Worm (Caenorhabditis elegans) whole organism, L2 larva: ENCODE results near the gene K05F1.9.
A peak's percentile ranks its signal among the peaks of the same experiment; 100 is the strongest.
"Not testable (repeated sequence)": the region's sequence is repeated elsewhere in the genome, so short reads cannot be mapped to it uniquely, and the experiment has no call there.

ENCODE experiments used
- C34F6.9 ChIP-seq: fragments of 150-350 bp; optimal IDR thresholded peaks from 2 replicates; lab custom pipeline; 2014; ENCODE audit warnings: missing biosample characterization, missing genetic modification characterization
- ZK546.5 ChIP-seq: sonication (generic microtip); optimal IDR thresholded peaks from 2 replicates; lab custom pipeline; 2017; ENCODE audit warnings: missing biosample characterization, missing genetic modification characterization
- alr-1 ChIP-seq: fragments of 150-350 bp; optimal IDR thresholded peaks from 2 replicates; lab custom pipeline; 2014; ENCODE audit warnings: missing biosample characterization, missing genetic modification characterization
- ceh-16 ChIP-seq: fragments of 150-350 bp; optimal IDR thresholded peaks from 2 replicates; lab custom pipeline; 2014; ENCODE audit warnings: missing biosample characterization, missing genetic modification characterization
- crh-2 ChIP-seq: sonication (generic microtip); optimal IDR thresholded peaks from 2 replicates; lab custom pipeline; 2017; ENCODE audit warnings: missing biosample characterization, missing genetic modification characterization
- egl-27 ChIP-seq: sonication (generic microtip); optimal IDR thresholded peaks from 3 replicates; lab custom pipeline; 2017; ENCODE audit warnings: missing biosample characterization, missing genetic modification reagents, missing genetic modification characterization
- elt-1 ChIP-seq: fragments of 150-350 bp; optimal IDR thresholded peaks from 2 replicates; lab custom pipeline; 2014; ENCODE audit warnings: missing biosample characterization, missing genetic modification characterization
- fos-1 ChIP-seq: fragments of 150-350 bp; optimal IDR thresholded peaks from 2 replicates; lab custom pipeline; 2014; ENCODE audit warnings: missing biosample characterization, missing genetic modification characterization
- gmeb-1 ChIP-seq: fragments of 150-350 bp; optimal IDR thresholded peaks from 2 replicates; lab custom pipeline; 2014; ENCODE audit warnings: missing biosample characterization, missing genetic modification characterization
- lin-13 ChIP-seq: fragments of 150-350 bp; optimal IDR thresholded peaks from 2 replicates; lab custom pipeline; 2014; ENCODE audit warnings: missing biosample characterization, missing genetic modification reagents, missing genetic modification characterization
- lsy-2 ChIP-seq, 2 experiments: fragments of 150-350 bp in 1 of 2; sonication (generic microtip) in 1 of 2; optimal IDR thresholded peaks; 2 replicates each; lab custom pipeline; 2014 to 2017; ENCODE audit warnings: missing biosample characterization in 2 of 2, missing genetic modification characterization in 2 of 2
- mbf-1 ChIP-seq: sonication (generic microtip); optimal IDR thresholded peaks from 2 replicates; lab custom pipeline; 2017; ENCODE audit warnings: missing biosample characterization, missing genetic modification characterization
- nhr-129 ChIP-seq: fragments of 150-350 bp; optimal IDR thresholded peaks from 2 replicates; lab custom pipeline; 2014; ENCODE audit warnings: missing biosample characterization, missing genetic modification characterization
- nhr-23 ChIP-seq: fragments of 150-350 bp; optimal IDR thresholded peaks from 2 replicates; lab custom pipeline; 2014; ENCODE audit warnings: missing biosample characterization, missing genetic modification reagents, missing genetic modification characterization
- nhr-237 ChIP-seq: fragments of 150-350 bp; optimal IDR thresholded peaks from 2 replicates; lab custom pipeline; 2014; ENCODE audit warnings: missing biosample characterization, missing genetic modification characterization
- nhr-25 ChIP-seq: fragments of 150-350 bp; sonication (generic microtip); optimal IDR thresholded peaks from 3 replicates; lab custom pipeline; 2014; ENCODE audit warnings: missing biosample characterization, missing genetic modification characterization
- nhr-6 ChIP-seq: fragments of 150-350 bp; optimal IDR thresholded peaks from 2 replicates; lab custom pipeline; 2014; ENCODE audit warnings: missing biosample characterization, missing genetic modification characterization
- sma-9 ChIP-seq, 2 experiments: fragments of 150-350 bp in 1 of 2; sonication (generic microtip) in 1 of 2; optimal IDR thresholded peaks; 2 replicates each; lab custom pipeline; 2014 to 2016; ENCODE audit warnings: missing genetic modification characterization in 2 of 2, mild to moderate bottlenecking in 1 of 2, missing biosample characterization in 1 of 2, missing compliant biosample characterization in 1 of 2, missing genetic modification reagents in 1 of 2, moderate library complexity in 1 of 2
- unc-39 ChIP-seq: fragments of 150-350 bp; optimal IDR thresholded peaks from 2 replicates; lab custom pipeline; 2014; ENCODE audit warnings: missing biosample characterization, missing genetic modification characterization
- zag-1 ChIP-seq: fragments of 150-350 bp; optimal IDR thresholded peaks from 2 replicates; lab custom pipeline; 2014; ENCODE audit warnings: missing biosample characterization, missing genetic modification characterization

The K05F1.9 gene

DNA sequence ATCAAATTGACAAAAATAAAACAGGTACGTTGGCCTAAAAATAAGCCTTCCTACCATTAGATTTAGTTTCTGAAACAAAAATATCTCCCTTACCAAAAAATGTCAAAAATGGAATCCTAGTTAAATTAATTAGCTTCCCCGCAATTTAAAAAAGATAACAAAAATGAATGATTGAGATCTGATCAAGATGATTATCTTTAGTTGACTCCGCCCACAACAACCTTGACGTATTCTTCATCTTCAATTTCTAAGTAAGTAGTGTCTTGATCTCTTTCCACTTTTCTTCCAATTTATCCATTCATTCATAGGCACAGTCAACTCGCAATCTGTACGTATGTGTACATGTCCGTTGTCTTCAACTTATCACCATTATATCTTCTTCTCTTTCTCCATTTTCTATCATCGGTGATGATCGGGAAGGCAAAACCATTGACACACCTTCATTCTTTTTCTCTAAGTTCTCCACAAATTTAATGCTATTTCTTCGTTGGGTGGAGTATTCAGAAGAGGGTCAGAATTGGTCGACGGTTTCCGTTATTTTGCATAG, 32.6 kb downstream of the K05F1.9 start:
- TF ChIP-seq sma-9 (GFP tag; optimal IDR thresholded peaks at IDR 0.05; lab: Kevin White, UChicago) (peak; percentile 43), sma-9 (tag; optimal IDR thresholded peaks at IDR 0.05; lab: Kevin White, UChicago) (no peak), unc-39 (tag; lab: Kevin White, UChicago) (no peak), elt-1 (tag; lab: Kevin White, UChicago) (peak; percentile 8), ceh-16 (tag; lab: Kevin White, UChicago) (peak; percentile 19), lsy-2 (tag; optimal IDR thresholded peaks at IDR 0.05; lab: Kevin White, UChicago) (no peak), nhr-25 (tag; lab: Kevin White, UChicago) (peak; percentile 0), egl-27 (no peak), ZK546.5 (tag; lab: Kevin White, UChicago) (no peak)
- TF ChIP-seq, all 48 proteins: peak for 4

DNA sequence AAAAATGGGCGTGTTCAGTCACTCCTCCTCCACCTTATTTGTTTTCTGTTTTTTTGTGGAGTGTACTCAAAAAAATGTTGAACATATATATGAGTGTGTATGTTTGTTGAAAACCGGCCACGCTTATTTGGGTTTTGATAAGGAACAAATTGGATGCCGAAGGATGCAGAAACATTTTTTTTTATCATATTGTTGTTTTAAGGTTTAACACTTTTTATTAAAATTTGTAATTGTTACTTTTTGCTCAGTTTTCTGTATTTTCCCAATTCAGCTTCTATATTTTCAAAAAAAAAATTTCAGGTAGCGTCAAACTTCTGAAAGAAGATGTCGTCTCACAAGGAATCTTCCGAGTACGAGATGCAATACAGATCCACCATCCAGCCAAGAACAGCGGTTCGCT, 35.7 kb downstream of the K05F1.9 start, which contains the start of gene ifb-1:
ifb-1 (plus strand) TSS at position 301 of the 400 bp plus-strand sequence.
- TF ChIP-seq nhr-237 (tag; lab: Kevin White, UChicago): no peak
- TF ChIP-seq crh-2 (tag; lab: Kevin White, UChicago): no peak
- TF ChIP-seq, all 48 proteins: peak for 0

DNA sequence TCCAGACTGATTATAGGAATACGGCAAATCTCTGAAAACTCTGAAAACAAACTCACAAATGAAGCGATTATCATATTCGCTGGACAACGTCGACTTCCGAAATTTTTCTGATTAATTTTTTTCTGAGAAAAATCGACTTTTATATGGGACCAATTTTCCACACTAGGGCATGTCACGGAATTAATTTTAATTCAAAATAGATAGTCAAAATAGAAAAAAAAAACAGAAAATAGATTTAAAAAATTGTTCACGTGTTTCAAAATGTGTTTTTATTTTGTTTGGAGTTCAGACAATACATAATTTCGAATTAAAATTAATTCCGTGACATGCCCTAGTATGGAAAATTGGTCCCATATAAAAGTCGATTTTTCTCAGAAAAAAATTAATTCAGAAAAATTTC, 43.3 kb downstream of the K05F1.9 start, which contains the start of the genes F10C1.3 and F10C1.23:
F10C1.3 (minus strand) TSS at position 101 of the 400 bp plus-strand sequence.
F10C1.23 (plus strand) TSS at position 385 of the 400 bp plus-strand sequence.
- not testable (repeated sequence) for TF ChIP-seq nhr-237 (tag; lab: Kevin White, UChicago); nhr-23; nhr-129

DNA sequence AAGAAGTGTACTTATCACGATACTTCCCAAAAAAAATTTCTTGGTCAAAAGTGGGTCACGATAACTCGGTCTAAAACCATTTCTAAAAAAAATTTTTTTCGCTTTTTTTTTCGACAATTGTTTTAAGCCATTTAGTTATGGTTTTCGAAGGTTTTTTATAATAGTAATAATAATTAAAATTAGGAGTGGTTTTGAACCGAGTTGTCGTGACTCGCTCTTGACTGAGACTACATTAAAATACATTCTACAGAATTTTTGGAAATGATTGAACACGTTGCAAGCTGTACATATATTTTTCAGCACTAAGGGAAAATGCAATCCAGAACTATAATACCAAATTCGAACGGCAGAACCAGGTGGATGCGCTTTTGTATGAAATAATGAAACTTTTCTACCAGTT, 46.8 kb downstream of the K05F1.9 start, which contains the start of gene F10C1.8:
F10C1.8 (plus strand) TSS at position 301 of the 400 bp plus-strand sequence.
- TF ChIP-seq alr-1 (tag; lab: Kevin White, UChicago) (no peak), elt-1 (tag; lab: Kevin White, UChicago) (no peak), zag-1 (tag; lab: Kevin White, UChicago) (no peak), nhr-129 (no peak), crh-2 (tag; lab: Kevin White, UChicago) (no peak), nhr-6 (tag; lab: Kevin White, UChicago) (no peak)

DNA sequence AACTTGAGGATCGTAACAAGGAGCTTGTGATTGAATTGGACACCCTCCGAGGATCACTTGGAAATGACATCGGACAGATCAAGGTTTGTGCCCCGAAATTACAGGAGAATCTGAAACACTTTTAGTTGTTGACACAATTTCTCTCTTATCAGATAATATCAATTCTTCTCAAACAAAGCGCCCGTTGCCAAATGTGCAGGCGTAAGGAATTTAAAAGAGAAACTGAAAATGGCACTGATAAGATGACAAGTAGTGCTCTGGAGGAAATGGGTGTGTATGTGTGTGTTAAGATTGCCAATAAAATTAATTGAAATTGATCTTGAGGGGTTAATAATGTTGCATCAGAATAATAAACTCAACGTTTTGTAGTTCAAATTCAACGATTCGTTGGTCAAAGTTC, 49.6 kb downstream of the K05F1.9 start:
- no peak for TF ChIP-seq lin-13 (GFP tag; lab: Kevin White, UChicago)
- no peak for TF ChIP-seq gmeb-1 (tag; lab: Kevin White, UChicago)
- TF ChIP-seq mbf-1 (tag; lab: Kevin White, UChicago): no peak
- no peak for TF ChIP-seq C34F6.9 (tag; lab: Kevin White, UChicago)
- TF ChIP-seq sma-9 (GFP tag; optimal IDR thresholded peaks at IDR 0.05; lab: Kevin White, UChicago): peak; percentile 16
- TF ChIP-seq sma-9 (tag; optimal IDR thresholded peaks at IDR 0.05; lab: Kevin White, UChicago): no peak
- peak; percentile 10 for TF ChIP-seq crh-2 (tag; lab: Kevin White, UChicago)
- peak; percentile 76 for TF ChIP-seq fos-1 (tag; lab: Kevin White, UChicago)
